Worm (Caenorhabditis elegans) whole organism, L4 larva: Measurements from ENCODE around the gene F18C5.10.

Experiments
- F10B5.3 ChIP-seq: sonication (generic microtip); optimal IDR thresholded peaks from 2 replicates; lab custom pipeline; 2016; ENCODE audit warnings: mild to moderate bottlenecking, missing genetic modification characterization, missing compliant biosample characterization
- F49E8.2 ChIP-seq: sonication (generic microtip); optimal IDR thresholded peaks from 2 replicates; lab custom pipeline; 2016; ENCODE audit warnings: missing compliant biosample characterization, mild to moderate bottlenecking, missing genetic modification characterization, borderline replicate concordance
- R02D3.7 ChIP-seq: fragments of 150-350 bp; sonication (generic microtip); optimal IDR thresholded peaks from 3 replicates; lab custom pipeline; 2014; ENCODE audit warnings: missing biosample characterization, missing genetic modification characterization
- Y5F2A.4 ChIP-seq: fragments of 200-800 bp; sonication (Bioruptor generic); optimal IDR thresholded peaks from 2 replicates; lab custom pipeline; 2018; ENCODE audit warnings: mild to moderate bottlenecking, missing genetic modification characterization, missing compliant biosample characterization
- Y75B8A.6 ChIP-seq: fragments of 200-800 bp; sonication (Bioruptor generic); IDR thresholded peaks from 2 replicates; pipeline ENCODE4 v1.3.6; 2022; ENCODE audit warnings: missing genetic modification reagents, missing genetic modification characterization, missing compliant biosample characterization
- ZK546.5 ChIP-seq, 2 experiments: sonication (generic microtip); optimal IDR thresholded peaks; 2 replicates each; lab custom pipeline; 2017; ENCODE audit warnings: missing biosample characterization in 2 of 2, missing genetic modification characterization in 2 of 2
- aly-2 ChIP-seq: sonication (generic microtip); optimal IDR thresholded peaks from 2 replicates; lab custom pipeline; 2018; ENCODE audit warnings: missing biosample characterization, missing genetic modification characterization
- ama-1 ChIP-seq: fragments of 150-350 bp; optimal IDR thresholded peaks from 2 replicates; lab custom pipeline; 2014; ENCODE audit warnings: inconsistent platforms, mixed read lengths
- cey-2 ChIP-seq: sonication (generic microtip); optimal IDR thresholded peaks from 3 replicates; lab custom pipeline; 2017; ENCODE audit warnings: missing genetic modification characterization, mild to moderate bottlenecking, missing compliant biosample characterization, antibody characterized with exemption, borderline replicate concordance; ENCODE audit not compliant: insufficient read depth
- daf-16 ChIP-seq, 3 experiments: sonication (generic microtip); optimal IDR thresholded peaks; 2 replicates each; lab custom pipeline; 2016 to 2017; ENCODE audit warnings: missing genetic modification characterization in 3 of 3, missing genetic modification reagents in 3 of 3, mild to moderate bottlenecking in 2 of 3, missing compliant biosample characterization in 2 of 3, missing biosample characterization in 1 of 3, moderate library complexity in 1 of 3
- dpl-1 ChIP-seq: fragments of 150-350 bp; optimal IDR thresholded peaks from 2 replicates; lab custom pipeline; 2014; ENCODE audit warnings: missing biosample characterization, missing genetic modification reagents, missing genetic modification characterization
- egl-27 ChIP-seq: sonication (generic microtip); optimal IDR thresholded peaks from 3 replicates; lab custom pipeline; 2017; ENCODE audit warnings: missing biosample characterization, missing genetic modification reagents, missing genetic modification characterization
- fkh-10 ChIP-seq: fragments of 150-350 bp; optimal IDR thresholded peaks from 2 replicates; lab custom pipeline; 2014; ENCODE audit warnings: missing biosample characterization, missing genetic modification reagents, missing genetic modification characterization
- fos-1 ChIP-seq: fragments of 150-350 bp; optimal IDR thresholded peaks from 2 replicates; lab custom pipeline; 2014; ENCODE audit warnings: missing biosample characterization, missing genetic modification characterization
- hif-1 ChIP-seq, 2 experiments: sonication (generic microtip); optimal IDR thresholded peaks; 2 replicates each; lab custom pipeline; 2016 to 2017; ENCODE audit warnings: missing compliant biosample characterization in 2 of 2, missing genetic modification characterization in 2 of 2, missing genetic modification reagents in 2 of 2, missing genotype in 2 of 2, mild to moderate bottlenecking in 1 of 2
- jun-1 ChIP-seq: fragments of 150-350 bp; optimal IDR thresholded peaks from 2 replicates; lab custom pipeline; 2014; ENCODE audit warnings: missing biosample characterization, missing genetic modification reagents, missing genetic modification characterization
- lin-38 ChIP-seq: fragments of 200-800 bp; sonication (Bioruptor generic); IDR thresholded peaks from 2 replicates; pipeline ENCODE4 v1.3.6; 2022; ENCODE audit warnings: missing genetic modification reagents, missing genetic modification characterization, missing compliant biosample characterization
- mdl-1 ChIP-seq, 2 experiments: fragments of 150-350 bp in 1 of 2; sonication (generic microtip) in 1 of 2; optimal IDR thresholded peaks; 2 replicates each; lab custom pipeline; 2014 to 2017; ENCODE audit warnings: missing biosample characterization in 2 of 2, missing genetic modification characterization in 2 of 2
- mdt-29 ChIP-seq: fragments of 200-800 bp; sonication (Bioruptor generic); IDR thresholded peaks from 2 replicates; pipeline ENCODE4 v1.3.6; 2022; ENCODE audit warnings: missing genetic modification reagents, missing genetic modification characterization, missing compliant biosample characterization
- mes-2 ChIP-seq: sonication (generic microtip); optimal IDR thresholded peaks from 2 replicates; lab custom pipeline; 2016; ENCODE audit warnings: missing genotype, mild to moderate bottlenecking, missing genetic modification characterization, missing compliant biosample characterization; ENCODE audit not compliant: poor library complexity, severe bottlenecking
- nhr-10 ChIP-seq: fragments of 150-350 bp; optimal IDR thresholded peaks from 2 replicates; lab custom pipeline; 2014; ENCODE audit warnings: missing biosample characterization, missing genetic modification characterization
- nhr-102 ChIP-seq: sonication (generic microtip); optimal IDR thresholded peaks from 2 replicates; lab custom pipeline; 2016; ENCODE audit warnings: mild to moderate bottlenecking, missing genetic modification characterization, moderate library complexity, missing compliant biosample characterization
- nhr-28 ChIP-seq: fragments of 150-350 bp; optimal IDR thresholded peaks from 2 replicates; lab custom pipeline; 2014; ENCODE audit warnings: missing biosample characterization, missing genetic modification characterization
- nhr-76 ChIP-seq: fragments of 150-350 bp; optimal IDR thresholded peaks from 2 replicates; lab custom pipeline; 2014; ENCODE audit warnings: missing biosample characterization, missing genetic modification characterization
- pqm-1 ChIP-seq: sonication (generic microtip); optimal IDR thresholded peaks from 2 replicates; lab custom pipeline; 2017; ENCODE audit warnings: missing biosample characterization, missing genetic modification characterization
- sdz-12 ChIP-seq: fragments of 200-800 bp; sonication (Bioruptor generic); optimal IDR thresholded peaks from 2 replicates; lab custom pipeline; 2018; ENCODE audit warnings: mild to moderate bottlenecking, missing genetic modification characterization, missing compliant biosample characterization
- set-16 ChIP-seq: fragments of 200-800 bp; sonication (Bioruptor generic); IDR thresholded peaks from 2 replicates; pipeline ENCODE4 v1.3.6; 2022; ENCODE audit warnings: missing genetic modification reagents, missing genetic modification characterization, missing compliant biosample characterization
- unc-130 ChIP-seq: sonication (generic microtip); optimal IDR thresholded peaks from 2 replicates; lab custom pipeline; 2016; ENCODE audit warnings: missing genetic modification reagents, missing genetic modification characterization, missing compliant biosample characterization
- unc-39 ChIP-seq: sonication (generic microtip); optimal IDR thresholded peaks from 2 replicates; lab custom pipeline; 2017; ENCODE audit warnings: missing biosample characterization, missing genetic modification characterization
- unc-62 ChIP-seq, 3 experiments: fragments of 150-350 bp in 1 of 3; sonication (generic microtip); optimal IDR thresholded peaks in 2 of 3; peaks in 1 of 3; 1 replicate in 1 of 3; 2 replicates in 2 of 3; lab custom pipeline; 2014 to 2017; ENCODE audit warnings: missing biosample characterization in 3 of 3, missing genetic modification characterization in 3 of 3, missing genetic modification reagents in 3 of 3, missing genotype in 1 of 3
- zip-11 ChIP-seq: fragments of 200-800 bp; sonication (Bioruptor generic); IDR thresholded peaks from 2 replicates; pipeline ENCODE4 v1.3.6; 2022; ENCODE audit warnings: missing genetic modification characterization, missing compliant biosample characterization
- ztf-11 ChIP-seq: fragments of 150-350 bp; optimal IDR thresholded peaks from 2 replicates; lab custom pipeline; 2014; ENCODE audit warnings: missing biosample characterization, missing genetic modification characterization

The F18C5.10 gene

ce11 chrII:6519703-6520102 lies 41.5 kb downstream of the F18C5.10 start:
- no peak for TF ChIP-seq dpl-1 (GFP tag; lab: Kevin White, UChicago)
- TF ChIP-seq unc-62 (GFP tag; optimal IDR thresholded peaks at IDR 0.05 in 1 of 2; lab: Kevin White, UChicago) = no peak
- no peak for TF ChIP-seq unc-62 (tag; optimal IDR thresholded peaks at IDR 0.05; lab: Kevin White, UChicago)
- TF ChIP-seq F10B5.3 (tag; lab: Kevin White, UChicago) = no peak
- no peak for TF ChIP-seq unc-39
- no peak for TF ChIP-seq Y75B8A.6
- no peak for TF ChIP-seq mes-2 (tag; lab: Kevin White, UChicago)
- TF ChIP-seq F49E8.2 = no peak
- no peak for TF ChIP-seq fkh-10 (GFP tag; lab: Kevin White, UChicago)
- no peak for TF ChIP-seq zip-11 (GFP tag; lab: Robert Waterston, UW)
- no peak for TF ChIP-seq nhr-102 (tag; lab: Kevin White, UChicago)
- TF ChIP-seq lin-38 (GFP tag; lab: Robert Waterston, UW) = peak; percentile 86
- no peak for TF ChIP-seq cey-2
- TF ChIP-seq aly-2 (tag; lab: Kevin White, UChicago) = no peak
- TF ChIP-seq egl-27 (tag; lab: Kevin White, UChicago) = no peak
- peak; percentile 80 for TF ChIP-seq unc-130 (GFP tag; lab: Kevin White, UChicago)

ce11 chrII:6516276-6516675 lies 45.0 kb downstream of the F18C5.10 start, which contains the start of gene C56E6.7:
Gene C56E6.7 (plus strand): TSS chrII:6516576.
- TF ChIP-seq mes-2 (tag; lab: Kevin White, UChicago) (no peak), jun-1 (no peak), pqm-1 (tag; lab: Kevin White, UChicago) (no peak), zip-11 (GFP tag; lab: Robert Waterston, UW) (no peak), R02D3.7 (no peak), daf-16 (GFP tag; optimal IDR thresholded peaks at IDR 0.05; lab: Kevin White, UChicago) (no peak), daf-16 (tag; optimal IDR thresholded peaks at IDR 0.05; lab: Kevin White, UChicago) (no peak), sdz-12 (GFP tag; lab: Kevin White, UChicago) (no peak), mdt-29 (GFP tag; lab: Robert Waterston, UW) (no peak), unc-130 (GFP tag; lab: Kevin White, UChicago) (no peak), nhr-76 (no peak), nhr-28 (tag; lab: Kevin White, UChicago) (no peak), Y5F2A.4 (GFP tag; lab: Kevin White, UChicago) (no peak), ama-1 (lab: Kevin White, UChicago) (no peak), mdl-1 (tag; optimal IDR thresholded peaks at IDR 0.05; lab: Kevin White, UChicago) (no peak), ZK546.5 (tag; optimal IDR thresholded peaks at IDR 0.05; lab: Kevin White, UChicago) (no peak), hif-1 (tag; optimal IDR thresholded peaks at IDR 0.05; lab: Kevin White, UChicago) (no peak), nhr-10 (no peak), cey-2 (no peak)
- TF ChIP-seq, all 104 proteins: peak for 0

- TF ChIP-seq set-16 (GFP tag; lab: Robert Waterston, UW) (no peak), fos-1 (tag; lab: Kevin White, UChicago) (no peak), mdt-29 (GFP tag; lab: Robert Waterston, UW) (no peak)
Measured at ce11 chrII:6513911-6514310, 47.3 kb downstream of the F18C5.10 start, which contains the start of gene R05G9R.1. Gene R05G9R.1 (minus strand): TSS chrII:6514011.

- TF ChIP-seq ztf-11 (tag; lab: Kevin White, UChicago) = no peak
- TF ChIP-seq unc-62 (GFP tag; optimal IDR thresholded peaks at IDR 0.05 in 1 of 2; lab: Kevin White, UChicago) = peak in 1 of 2 experiments; percentile 94
- TF ChIP-seq unc-62 (tag; optimal IDR thresholded peaks at IDR 0.05; lab: Kevin White, UChicago) = no peak
- TF ChIP-seq, all 104 proteins: peak for 1
Measured at ce11 chrII:6513357-6513756, 47.9 kb downstream of the F18C5.10 start.
